Worm (Caenorhabditis elegans): Measurements from ENCODE around the gene lipl-4.

The lipl-4 gene

ce11 chrV:6549871-6550270, at the start of gene lipl-4:
TSS of gene lipl-4 (plus strand) at chrV:6550171.
- TF ChIP-seq fkh-6 (tag; optimal IDR thresholded peaks at IDR 0.05), result no peak
- TF ChIP-seq unc-42 (tag; optimal IDR thresholded peaks at IDR 0.05), result no peak
- TF ChIP-seq hlh-30 (tag; optimal IDR thresholded peaks at IDR 0.05; ENCODE audit: insufficient read depth), result no peak
- no peak for TF ChIP-seq pag-3 (tag; optimal IDR thresholded peaks at IDR 0.05; ENCODE audit: borderline replicate concordance)
- TF ChIP-seq dve-1 (tag; optimal IDR thresholded peaks at IDR 0.05), result no peak
- no peak for TF ChIP-seq ztf-16 (tag; optimal IDR thresholded peaks at IDR 0.05)
- no peak for TF ChIP-seq gmeb-2 (tag; optimal IDR thresholded peaks at IDR 0.05)
- TF ChIP-seq C08G9.2 (tag; optimal IDR thresholded peaks at IDR 0.05), result no peak
- no peak for TF ChIP-seq hlh-6 (tag; optimal IDR thresholded peaks at IDR 0.05)
- TF ChIP-seq ceh-34 (tag; optimal IDR thresholded peaks at IDR 0.05), result no peak
- no peak for TF ChIP-seq nhr-232 (tag; optimal IDR thresholded peaks at IDR 0.05)
- TF ChIP-seq npax-4 (tag; optimal IDR thresholded peaks at IDR 0.05), result no peak
- no peak for TF ChIP-seq fax-1 (tag; optimal IDR thresholded peaks at IDR 0.05)
- TF ChIP-seq elt-4 (tag; optimal IDR thresholded peaks at IDR 0.05), result no peak
- TF ChIP-seq C38D4.7 (GFP tag; optimal IDR thresholded peaks at IDR 0.05), result no peak
- no peak for TF ChIP-seq zip-5 (tag; optimal IDR thresholded peaks at IDR 0.05)

- TF ChIP-seq ceh-34 (tag; optimal IDR thresholded peaks at IDR 0.05) (no peak), ceh-6 (GFP tag; optimal IDR thresholded peaks at IDR 0.05) (no peak), unc-55 (GFP tag; optimal IDR thresholded peaks at IDR 0.05) (peak; percentile 59)
These were observed 46.8 kb upstream of the lipl-4 start for ce11 chrV:6503158-6503557.

ce11 chrV:6504131-6504827, 45.7 kb upstream of the lipl-4 start, which contains the start of gene moc-2:
TSS of gene moc-2 (minus strand) at chrV:6504181.
- TF ChIP-seq mec-3 (tag; optimal IDR thresholded peaks at IDR 0.05; ENCODE audit: borderline replicate concordance), result no peak

- TF ChIP-seq zip-5 (tag; optimal IDR thresholded peaks at IDR 0.05), result no peak
- TF ChIP-seq Y22D7AL.16 (tag; optimal IDR thresholded peaks at IDR 0.05), result no peak
These were observed 44.6 kb upstream of the lipl-4 start, which contains the start of gene W01A11.7 for ce11 chrV:6505339-6505811. TSS of gene W01A11.7 (minus strand) at chrV:6505389.

- TF ChIP-seq rnt-1 (tag; optimal IDR thresholded peaks at IDR 0.05) (no peak), pax-1 (tag; optimal IDR thresholded peaks at IDR 0.05) (no peak), fax-1 (tag; optimal IDR thresholded peaks at IDR 0.05) (no peak), elt-2 (tag; optimal IDR thresholded peaks at IDR 0.05) (no peak), npax-4 (tag; optimal IDR thresholded peaks at IDR 0.05) (no peak), che-1 (tag; optimal IDR thresholded peaks at IDR 0.05) (no peak), ceh-45 (GFP tag; IDR thresholded peaks at IDR 0.05) (no peak), lim-6 (tag; optimal IDR thresholded peaks at IDR 0.05) (no peak), sox-2 (GFP tag; IDR thresholded peaks at IDR 0.05) (no peak), C38D4.7 (GFP tag; optimal IDR thresholded peaks at IDR 0.05) (no peak), sdc-2 (tag; optimal IDR thresholded peaks at IDR 0.05) (no peak), tbx-2 (tag; optimal IDR thresholded peaks at IDR 0.05) (no peak), hlh-8 (tag; optimal IDR thresholded peaks at IDR 0.05) (no peak), fkh-10 (GFP tag; optimal IDR thresholded peaks at IDR 0.05) (no peak)
These were observed 43.6 kb upstream of the lipl-4 start for ce11 chrV:6506238-6506956.

ce11 chrV:6508703-6509102, 41.3 kb upstream of the lipl-4 start, which contains the start of gene ubh-3:
TSS of gene ubh-3 (minus strand) at chrV:6508803.
- TF ChIP-seq C08G9.2 (tag; optimal IDR thresholded peaks at IDR 0.05) (no peak), che-1 (tag; optimal IDR thresholded peaks at IDR 0.05) (no peak), ztf-16 (tag; optimal IDR thresholded peaks at IDR 0.05) (no peak), ceh-31 (tag; optimal IDR thresholded peaks at IDR 0.05) (no peak), sox-4 (tag; optimal IDR thresholded peaks at IDR 0.05) (no peak), tbx-7 (tag; optimal IDR thresholded peaks at IDR 0.05) (no peak), elt-2 (tag; optimal IDR thresholded peaks at IDR 0.05) (no peak), zip-5 (tag; optimal IDR thresholded peaks at IDR 0.05) (no peak), nfya-1 (tag; optimal IDR thresholded peaks at IDR 0.05) (no peak), hlh-30 (tag; optimal IDR thresholded peaks at IDR 0.05; ENCODE audit: insufficient read depth) (no peak), fkh-10 (GFP tag; optimal IDR thresholded peaks at IDR 0.05) (no peak), ceh-30 (tag; optimal IDR thresholded peaks at IDR 0.05) (no peak), ttx-3 (tag; optimal IDR thresholded peaks at IDR 0.05) (no peak), ceh-34 (tag; optimal IDR thresholded peaks at IDR 0.05) (no peak), ceh-18 (tag; optimal IDR thresholded peaks at IDR 0.05) (no peak), ama-1 (optimal IDR thresholded peaks at IDR 0.05) (no peak), fkh-6 (tag; optimal IDR thresholded peaks at IDR 0.05) (no peak), ceh-48 (tag; optimal IDR thresholded peaks at IDR 0.05) (no peak), tbx-2 (tag; optimal IDR thresholded peaks at IDR 0.05) (no peak), elt-4 (tag; optimal IDR thresholded peaks at IDR 0.05) (no peak)
